Fruit fly (Drosophila melanogaster) whole organism, embryonic: ENCODE results near the gene CG13928.
A peak's percentile ranks its signal among the peaks of the same experiment; 100 is the strongest.

ENCODE experiments used
- Aef1 ChIP-seq: fragments of 200-800 bp; sonication (Bioruptor generic); IDR thresholded peaks from 3 replicates; pipeline ENCODE4 v1.3.6; 2022; ENCODE audit warnings: missing biosample characterization, missing genetic modification characterization
- Bdp1 ChIP-seq: fragments of 200-800 bp; sonication (Bioruptor generic); optimal IDR thresholded peaks from 3 replicates; lab custom pipeline; 2016; ENCODE audit warnings: missing biosample characterization, missing genetic modification characterization
- Blimp-1 ChIP-seq: fragments of 200-800 bp; sonication (Bioruptor generic); optimal IDR thresholded peaks from 3 replicates; lab custom pipeline; 2018; ENCODE audit warnings: missing biosample characterization, missing genetic modification characterization, mild to moderate bottlenecking, moderate library complexity, missing genetic modification reagents
- CG10209 ChIP-seq: fragments of 200-800 bp; sonication (Bioruptor generic); optimal IDR thresholded peaks from 3 replicates; lab custom pipeline; 2017; ENCODE audit warnings: missing biosample characterization, mild to moderate bottlenecking, missing genetic modification characterization, missing genetic modification reagents
- CG10321 ChIP-seq: fragments of 200-800 bp; sonication (Bioruptor generic); IDR thresholded peaks from 2 replicates; pipeline ENCODE4 v1.3.6; 2022; ENCODE audit warnings: missing biosample characterization, missing genetic modification characterization
- CG10654 ChIP-seq: fragments of 200-800 bp; sonication (Bioruptor generic); optimal IDR thresholded peaks from 2 replicates; lab custom pipeline; 2016; ENCODE audit warnings: missing biosample characterization, missing genetic modification characterization
- CG11093 ChIP-seq: fragments of 200-800 bp; sonication (Bioruptor generic); IDR thresholded peaks from 3 replicates; pipeline ENCODE4 v1.3.6; 2022; ENCODE audit warnings: missing biosample characterization, missing genetic modification characterization
- CG15011 ChIP-seq: fragments of 200-800 bp; sonication (Bioruptor generic); optimal IDR thresholded peaks from 3 replicates; lab custom pipeline; 2018; ENCODE audit warnings: missing biosample characterization, mild to moderate bottlenecking, missing genetic modification characterization
- CG1529 ChIP-seq: fragments of 200-800 bp; sonication (Bioruptor generic); optimal IDR thresholded peaks from 3 replicates; lab custom pipeline; 2018; ENCODE audit warnings: missing biosample characterization, missing genetic modification characterization
- CG15696 ChIP-seq: fragments of 200-800 bp; sonication (Bioruptor generic); optimal IDR thresholded peaks from 2 replicates; lab custom pipeline; 2019; ENCODE audit warnings: missing biosample characterization, mild to moderate bottlenecking, missing genetic modification characterization, moderate library complexity
- CG17328 ChIP-seq: fragments of 200-800 bp; sonication (Bioruptor generic); IDR thresholded peaks from 2 replicates; pipeline ENCODE4 v1.3.6; 2022; ENCODE audit warnings: missing biosample characterization, missing genetic modification characterization
- CG1832 ChIP-seq: fragments of 200-800 bp; sonication (Bioruptor generic); optimal IDR thresholded peaks from 2 replicates; lab custom pipeline; 2017; ENCODE audit warnings: missing biosample characterization, mild to moderate bottlenecking, missing genetic modification characterization, inconsistent platforms
- CG30431 ChIP-seq: fragments of 200-800 bp; sonication (Bioruptor generic); optimal IDR thresholded peaks from 2 replicates; lab custom pipeline; 2017; ENCODE audit warnings: missing biosample characterization, missing genetic modification characterization
- CG3995 ChIP-seq: fragments of 200-800 bp; sonication (Bioruptor generic); optimal IDR thresholded peaks from 3 replicates; lab custom pipeline; 2016; ENCODE audit warnings: missing biosample characterization, missing genetic modification characterization
- CG5953 ChIP-seq: fragments of 200-800 bp; sonication (Bioruptor generic); IDR thresholded peaks from 2 replicates; pipeline ENCODE4 v1.3.6; 2022; ENCODE audit warnings: missing biosample characterization, missing genetic modification characterization
- CG6813 ChIP-seq: fragments of 200-800 bp; sonication (Bioruptor generic); optimal IDR thresholded peaks from 2 replicates; lab custom pipeline; 2017; ENCODE audit warnings: missing biosample characterization, missing genetic modification characterization, mild to moderate bottlenecking, moderate library complexity, missing genetic modification reagents
- CG9817 ChIP-seq: fragments of 200-800 bp; sonication (Bioruptor generic); optimal IDR thresholded peaks from 2 replicates; lab custom pipeline; 2018; ENCODE audit warnings: missing biosample characterization, mild to moderate bottlenecking, missing genetic modification characterization, moderate library complexity
- D19B ChIP-seq: fragments of 200-800 bp; sonication (Bioruptor generic); optimal IDR thresholded peaks from 2 replicates; lab custom pipeline; 2017; ENCODE audit warnings: missing biosample characterization, mild to moderate bottlenecking, missing genetic modification characterization
- Dad ChIP-seq: fragments of 200-800 bp; sonication (Bioruptor generic); optimal IDR thresholded peaks from 3 replicates; lab custom pipeline; 2016; ENCODE audit warnings: missing biosample characterization, missing genetic modification characterization
- Deaf1 ChIP-seq: fragments of 200-800 bp; optimal IDR thresholded peaks from 3 replicates; lab custom pipeline; 2019; ENCODE audit warnings: missing biosample characterization, mild to moderate bottlenecking, missing genetic modification characterization, moderate library complexity
- Dip3 ChIP-seq: fragments of 200-800 bp; sonication (Bioruptor generic); optimal IDR thresholded peaks from 3 replicates; lab custom pipeline; 2016; ENCODE audit warnings: missing biosample characterization, missing genetic modification characterization
- E2f1 ChIP-seq: fragments of 200-800 bp; sonication (Bioruptor generic); IDR thresholded peaks from 2 replicates; pipeline ENCODE4 v1.3.6; 2022; ENCODE audit warnings: missing biosample characterization, missing genetic modification characterization
- Ets97D ChIP-seq: fragments of 200-800 bp; sonication (Bioruptor generic); optimal IDR thresholded peaks from 3 replicates; lab custom pipeline; 2016; ENCODE audit warnings: missing biosample characterization, missing genetic modification characterization
- MTF-1 ChIP-seq: fragments of 200-800 bp; sonication (Bioruptor generic); optimal IDR thresholded peaks from 2 replicates; lab custom pipeline; 2018; ENCODE audit warnings: missing biosample characterization, mild to moderate bottlenecking, missing genetic modification characterization, borderline replicate concordance
- Mad ChIP-seq: fragments of 200-800 bp; sonication (Bioruptor generic); optimal IDR thresholded peaks from 2 replicates; lab custom pipeline; 2016; ENCODE audit warnings: missing biosample characterization, missing genetic modification characterization
- Med ChIP-seq: fragments of 200-800 bp; sonication (Bioruptor generic); peaks from one replicate; lab custom pipeline; 2016; ENCODE audit warnings: missing biosample characterization, missing genetic modification characterization, mild to moderate bottlenecking, inconsistent platforms, moderate library complexity
- NC2β ChIP-seq: fragments of 200-800 bp; sonication (Bioruptor generic); optimal IDR thresholded peaks from 2 replicates; lab custom pipeline; 2016; ENCODE audit warnings: missing biosample characterization, missing genetic modification characterization
- Nf-YA ChIP-seq: fragments of 200-800 bp; sonication (Bioruptor generic); IDR thresholded peaks from 2 replicates; pipeline ENCODE4 v1.3.6; 2022; ENCODE audit warnings: missing biosample characterization, missing genetic modification characterization
- Oaz ChIP-seq: fragments of 200-800 bp; sonication (Bioruptor generic); IDR thresholded peaks from 2 replicates; pipeline ENCODE4 v1.3.6; 2022; ENCODE audit warnings: missing biosample characterization, missing genetic modification characterization
- Ptx1 ChIP-seq: fragments of 200-800 bp; sonication (Bioruptor generic); IDR thresholded peaks from 2 replicates; pipeline ENCODE4 v1.3.6; 2022; ENCODE audit warnings: missing biosample characterization, missing genetic modification characterization
- Rx ChIP-seq: fragments of 200-800 bp; sonication (Bioruptor generic); IDR thresholded peaks from 2 replicates; pipeline ENCODE4 v1.3.6; 2022; ENCODE audit warnings: missing biosample characterization, missing genetic modification characterization
- Side ChIP-seq: fragments of 200-800 bp; sonication (Bioruptor generic); optimal IDR thresholded peaks from 2 replicates; lab custom pipeline; 2016; ENCODE audit warnings: missing biosample characterization, missing genetic modification characterization
- Tbp ChIP-seq: fragments of >200 bp; optimal IDR thresholded peaks from 2 replicates; lab custom pipeline; 2018; ENCODE audit warnings: missing biosample characterization, missing genetic modification characterization
- Usf ChIP-seq: fragments of 200-800 bp; sonication (Bioruptor generic); optimal IDR thresholded peaks from 2 replicates; lab custom pipeline; 2017; ENCODE audit warnings: missing genotype, missing biosample characterization, missing genetic modification characterization
- YL-1 ChIP-seq: fragments of 200-800 bp; sonication (Bioruptor generic); optimal IDR thresholded peaks from 3 replicates; lab custom pipeline; 2017; ENCODE audit warnings: missing biosample characterization, mild to moderate bottlenecking, missing genetic modification characterization
- cad ChIP-seq: fragments of >200 bp; optimal IDR thresholded peaks from 2 replicates; lab custom pipeline; 2017; ENCODE audit warnings: missing biosample characterization, missing genetic modification characterization
- cato ChIP-seq: fragments of 200-800 bp; sonication (Bioruptor generic); optimal IDR thresholded peaks from 2 replicates; lab custom pipeline; 2016; ENCODE audit warnings: missing biosample characterization, missing genetic modification characterization, borderline replicate concordance
- chn ChIP-seq: fragments of 200-800 bp; sonication (Bioruptor generic); optimal IDR thresholded peaks from 2 replicates; lab custom pipeline; 2016; ENCODE audit warnings: missing biosample characterization, missing genetic modification characterization
- dimm ChIP-seq: fragments of 200-800 bp; sonication (Bioruptor generic); IDR thresholded peaks from 2 replicates; pipeline ENCODE4 v1.3.6; 2022; ENCODE audit warnings: missing biosample characterization, missing genetic modification characterization
- dysf ChIP-seq: fragments of 200-800 bp; sonication (Bioruptor generic); IDR thresholded peaks from 3 replicates; pipeline ENCODE4 v1.3.6; 2022; ENCODE audit warnings: missing biosample characterization, missing genetic modification characterization
- gce ChIP-seq: fragments of 200-800 bp; sonication (Bioruptor generic); IDR thresholded peaks from 3 replicates; pipeline ENCODE4 v1.3.6; 2022; ENCODE audit warnings: missing biosample characterization, missing genetic modification characterization
- gt ChIP-seq: fragments of 200-800 bp; sonication (Bioruptor generic); IDR thresholded peaks from 2 replicates; pipeline ENCODE4 v1.3.6; 2022; ENCODE audit warnings: missing biosample characterization, missing genetic modification characterization
- onecut ChIP-seq: fragments of 200-800 bp; sonication (Bioruptor generic); IDR thresholded peaks from 2 replicates; pipeline ENCODE4 v1.3.6; 2022; ENCODE audit warnings: missing biosample characterization, missing genetic modification characterization
- pan ChIP-seq, 4 experiments: fragments of >200 bp in 3 of 4; fragments of 200-800 bp in 1 of 4; sonication (Bioruptor generic) in 1 of 4; optimal IDR thresholded peaks in 3 of 4; IDR thresholded peaks in 1 of 4; 2 replicates each; pipeline versions ENCODE4 v1.3.6 to Lab custom; 2017 to 2022; ENCODE audit warnings: missing biosample characterization in 2 of 4, missing genetic modification characterization in 2 of 4, mixed read lengths in 1 of 4
- pnt ChIP-seq: fragments of 200-800 bp; sonication (Bioruptor generic); optimal IDR thresholded peaks from 3 replicates; lab custom pipeline; 2016; ENCODE audit warnings: missing biosample characterization, missing genetic modification characterization
- sim ChIP-seq: fragments of 200-800 bp; sonication (Bioruptor generic); IDR thresholded peaks from 2 replicates; pipeline ENCODE4 v1.3.6; 2022; ENCODE audit warnings: missing biosample characterization, missing genetic modification characterization
- tna ChIP-seq: fragments of 200-800 bp; sonication (Bioruptor generic); IDR thresholded peaks from 2 replicates; pipeline ENCODE4 v1.3.6; 2022; ENCODE audit warnings: missing biosample characterization, missing genetic modification characterization; ENCODE audit not compliant: partially characterized antibody
- ttk ChIP-seq: fragments of 200-800 bp; sonication (Bioruptor generic); IDR thresholded peaks from 2 replicates; pipeline ENCODE4 v2.1.2; 2022; ENCODE audit warnings: missing biosample characterization, missing genetic modification characterization
- wek ChIP-seq: fragments of 200-800 bp; sonication (Bioruptor generic); optimal IDR thresholded peaks from 3 replicates; lab custom pipeline; 2018; ENCODE audit warnings: missing biosample characterization, mild to moderate bottlenecking, missing genetic modification characterization, moderate library complexity
- wor ChIP-seq: fragments of 200-800 bp; sonication (Bioruptor generic); IDR thresholded peaks from 2 replicates; pipeline ENCODE4 v1.3.6; 2022; ENCODE audit warnings: missing biosample characterization, missing genetic modification characterization

Gene CG13928

dm6 chr3L:1644920-1645567 is 16.9 kb upstream of the CG13928 start, which contains the start of the genes alphaCOP and CG13919 (continued):
- TF ChIP-seq CG17328 (GFP tag; lab: Robert Waterston, UW) (peak; percentile 98), wor (peak; percentile 96), CG6813 (GFP tag; lab: Kevin White, UChicago) (peak; percentile 75), onecut (peak; percentile 82; the same call in 1 of the 2 replicates), tna (no peak), Rx (GFP tag; lab: Robert Waterston, UW) (peak; percentile 92), chn (peak; percentile 96), CG10654 (GFP tag; lab: Kevin White, UChicago) (peak; percentile 89), pnt (GFP tag; lab: Kevin White, UChicago) (peak; percentile 89), Nf-YA (GFP tag; lab: Robert Waterston, UW) (peak; percentile 81), Mad (GFP tag; lab: Kevin White, UChicago) (peak; percentile 95), dysf (GFP tag; lab: Robert Waterston, UW) (peak; percentile 97), CG15011 (GFP tag; lab: Kevin White, UChicago) (no peak), sim (GFP tag; lab: Robert Waterston, UW) (peak; percentile 87), YL-1 (peak; percentile 98), CG1832 (no peak), CG3995 (GFP tag; lab: Kevin White, UChicago) (peak; percentile 83), Dad (GFP tag; lab: Kevin White, UChicago) (peak; percentile 84), CG11093 (GFP tag; lab: Robert Waterston, UW) (peak; percentile 97), Aef1 (GFP tag; lab: Robert Waterston, UW) (peak; percentile 97), Tbp (GFP tag; lab: Kevin White, UChicago) (no peak), Med (peak; percentile 99), CG10209 (GFP tag; lab: Kevin White, UChicago) (peak; percentile 96), Oaz (GFP tag; lab: Robert Waterston, UW) (peak; percentile 98), Ets97D (GFP tag; lab: Kevin White, UChicago) (peak; percentile 90), CG9817 (tag; lab: Kevin White, UChicago) (peak; percentile 95), D19B (peak; percentile 86), Ptx1 (GFP tag; lab: Robert Waterston, UW) (peak; percentile 99), Blimp-1 (GFP tag; lab: Kevin White, UChicago) (peak; percentile 88), cato (peak; percentile 94), pan (optimal IDR thresholded peaks at IDR 0.05; lab: Kevin White, UChicago) (no peak), pan (GFP tag; optimal IDR thresholded peaks at IDR 0.05 in 1 of 2, IDR thresholded peaks at IDR 0.05 in 1 of 2) (peak in 1 of 2 experiments; percentile 97), dimm (GFP tag; lab: Robert Waterston, UW) (peak; percentile 95), CG1529 (peak; percentile 95), CG10321 (GFP tag; lab: Robert Waterston, UW) (peak; percentile 83), CG15696 (tag; lab: Kevin White, UChicago) (peak; percentile 85), CG5953 (GFP tag; lab: Robert Waterston, UW) (peak; percentile 97), wek (GFP tag; lab: Kevin White, UChicago) (peak; percentile 70), Usf (GFP tag; lab: Kevin White, UChicago) (peak; percentile 89), MTF-1 (peak; percentile 83), Deaf1 (tag; lab: Kevin White, UChicago) (peak; percentile 77), E2f1 (GFP tag; lab: Robert Waterston, UW) (peak; percentile 96), cad (GFP tag; lab: Kevin White, UChicago) (no peak), gce (GFP tag; lab: Robert Waterston, UW) (peak; percentile 95), Side (GFP tag; lab: Kevin White, UChicago) (peak; percentile 67), NC2β (peak; percentile 88), CG30431 (GFP tag; lab: Kevin White, UChicago) (peak; percentile 93), gt (peak; percentile 85), Dip3 (peak; percentile 93), Bdp1 (peak; percentile 88), ttk (GFP tag; lab: Robert Waterston, UW) (peak; percentile 96)
